Fruit fly (Drosophila melanogaster): ENCODE results near the gene CG32221.

The CG32221 gene

dm6 chr3L:19870843-19871666, 36.6 kb downstream of the CG32221 start, which contains the start of the genes Rab8 and Usp32 (continued):
- TF ChIP-seq CG1792 (GFP tag; optimal IDR thresholded peaks at IDR 0.05): peak; percentile 29
- TF ChIP-seq Scr (GFP tag; IDR thresholded peaks at IDR 0.05; ENCODE audit: partially characterized antibody): peak; percentile 88
- TF ChIP-seq gfzf (GFP tag; optimal IDR thresholded peaks at IDR 0.05): peak; percentile 11
- no peak for TF ChIP-seq Fer2 (tag; optimal IDR thresholded peaks at IDR 0.05)
- TF ChIP-seq CG2889 (GFP tag; IDR thresholded peaks at IDR 0.05): no peak
- peak; percentile 43 for TF ChIP-seq Dp (GFP tag; optimal IDR thresholded peaks at IDR 0.05)
- no peak for TF ChIP-seq dan (GFP tag; IDR thresholded peaks at IDR 0.05)
- peak; percentile 78 for TF ChIP-seq stwl (tag; optimal IDR thresholded peaks at IDR 0.05)
- peak; percentile 61 for TF ChIP-seq chn (GFP tag; optimal IDR thresholded peaks at IDR 0.05)
- peak; percentile 47 for TF ChIP-seq CG4282 (GFP tag; optimal IDR thresholded peaks at IDR 0.05)
- peak; percentile 78 for TF ChIP-seq sens (GFP tag)
- TF ChIP-seq CG11504 (tag; optimal IDR thresholded peaks at IDR 0.05): no peak
- peak; percentile 89 for TF ChIP-seq CG13287 (GFP tag; IDR thresholded peaks at IDR 0.05; ENCODE audit: partially characterized antibody)
- TF ChIP-seq CG4424 (GFP tag; optimal IDR thresholded peaks at IDR 0.05): peak; percentile 51
- TF ChIP-seq Rfx (GFP tag; IDR thresholded peaks at IDR 0.05): peak; percentile 86
- TF ChIP-seq CG6683 (GFP tag; optimal IDR thresholded peaks at IDR 0.05): peak; percentile 22
- no peak for TF ChIP-seq so (GFP tag; IDR thresholded peaks at IDR 0.05)
- TF ChIP-seq dimm (GFP tag; IDR thresholded peaks at IDR 0.05): no peak
- peak; percentile 55 for TF ChIP-seq shn (GFP tag; optimal IDR thresholded peaks at IDR 0.05)
- TF ChIP-seq CG3281 (GFP tag; optimal IDR thresholded peaks at IDR 0.05): peak; percentile 75
- peak; percentile 95 for TF ChIP-seq phol (tag; optimal IDR thresholded peaks at IDR 0.05)
- no peak for TF ChIP-seq sim (GFP tag; IDR thresholded peaks at IDR 0.05)
- peak; percentile 48 for TF ChIP-seq CG17829 (tag; optimal IDR thresholded peaks at IDR 0.05)
- TF ChIP-seq odd (GFP tag; optimal IDR thresholded peaks at IDR 0.05): peak; percentile 13
- TF ChIP-seq Sox102F (GFP tag; optimal IDR thresholded peaks at IDR 0.05): no peak
- TF ChIP-seq Nf-YA (GFP tag; IDR thresholded peaks at IDR 0.05): no peak
- TF ChIP-seq CG18476 (GFP tag; optimal IDR thresholded peaks at IDR 0.05): peak; percentile 8
- TF ChIP-seq Hr78 (GFP tag; optimal IDR thresholded peaks at IDR 0.05): no peak
- TF ChIP-seq CG18764 (GFP tag; optimal IDR thresholded peaks at IDR 0.05): peak; percentile 34
- no peak for TF ChIP-seq Neu2 (GFP tag; optimal IDR thresholded peaks at IDR 0.05; ENCODE audit: borderline replicate concordance)
- TF ChIP-seq CG4328 (GFP tag; optimal IDR thresholded peaks at IDR 0.05): peak; percentile 74
- peak; percentile 51 for TF ChIP-seq chm (GFP tag; IDR thresholded peaks at IDR 0.05)
- no peak for TF ChIP-seq dati (GFP tag; IDR thresholded peaks at IDR 0.05)
- peak; percentile 29 for TF ChIP-seq CG3995 (GFP tag; optimal IDR thresholded peaks at IDR 0.05)
- peak; percentile 31 for TF ChIP-seq fu2 (GFP tag; optimal IDR thresholded peaks at IDR 0.05)
- TF ChIP-seq ato (GFP tag; IDR thresholded peaks at IDR 0.05; ENCODE audit: partially characterized antibody): peak; percentile 82
- no peak for TF ChIP-seq Awh (GFP tag; IDR thresholded peaks at IDR 0.05)
- TF ChIP-seq Lhr (GFP tag; optimal IDR thresholded peaks at IDR 0.05): peak; percentile 46
- TF ChIP-seq CG10209 (GFP tag; optimal IDR thresholded peaks at IDR 0.05): peak; percentile 63
- no peak for TF ChIP-seq pnt (GFP tag; optimal IDR thresholded peaks at IDR 0.05)
- TF ChIP-seq CG17361 (GFP tag; IDR thresholded peaks at IDR 0.05): no peak; the same call in 1 of the 3 replicates
- TF ChIP-seq CG12659 (GFP tag; optimal IDR thresholded peaks at IDR 0.05): peak; percentile 92
- TF ChIP-seq tap (tag; optimal IDR thresholded peaks at IDR 0.05): no peak
- peak; percentile 78 for TF ChIP-seq CG34376 (GFP tag; optimal IDR thresholded peaks at IDR 0.05)
- TF ChIP-seq trh (GFP tag; optimal IDR thresholded peaks at IDR 0.05): no peak
- peak; percentile 74; the same call in 2 of the 3 replicates for TF ChIP-seq ci (GFP tag; IDR thresholded peaks at IDR 0.05)
- TF ChIP-seq CG10565 (GFP tag; optimal IDR thresholded peaks at IDR 0.05): no peak
- peak; percentile 51 for TF ChIP-seq CG12104 (GFP tag; optimal IDR thresholded peaks at IDR 0.05)
- TF ChIP-seq CG6813 (GFP tag; optimal IDR thresholded peaks at IDR 0.05): no peak
